Worm (Caenorhabditis elegans) whole organism, young adult: Measurements from ENCODE around the gene clec-162.

ENCODE experiments used
- C06A6.2 ChIP-seq: fragments of 200-800 bp; sonication (Bioruptor generic); conservative IDR thresholded peaks from 2 replicates; pipeline ENCODE4 v1.3.6; 2022; ENCODE audit warnings: missing genetic modification characterization, missing compliant biosample characterization
- F55B11.4 ChIP-seq: sonication (generic microtip); optimal IDR thresholded peaks from 2 replicates; lab custom pipeline; 2016; ENCODE audit warnings: missing compliant biosample characterization, missing genetic modification characterization, borderline replicate concordance; ENCODE audit not compliant: insufficient read depth
- K12H6.12 ChIP-seq: fragments of 200-800 bp; sonication (Bioruptor generic); optimal IDR thresholded peaks from 2 replicates; lab custom pipeline; 2018; ENCODE audit warnings: mild to moderate bottlenecking, missing genetic modification characterization, missing compliant biosample characterization
- Y95B8A.8 ChIP-seq: fragments of 200-800 bp; sonication (Bioruptor generic); IDR thresholded peaks from 2 replicates; pipeline ENCODE4 v1.3.6; 2022; ENCODE audit warnings: missing genetic modification reagents, missing genetic modification characterization, missing compliant biosample characterization
- ZK185.1 ChIP-seq: sonication (generic microtip); optimal IDR thresholded peaks from 2 replicates; lab custom pipeline; 2016; ENCODE audit warnings: mild to moderate bottlenecking, missing genetic modification characterization, missing compliant biosample characterization; ENCODE audit not compliant: poor library complexity, severe bottlenecking
- athp-1 ChIP-seq: sonication (generic microtip); optimal IDR thresholded peaks from 2 replicates; lab custom pipeline; 2017; ENCODE audit warnings: mild to moderate bottlenecking, missing genetic modification characterization, missing compliant biosample characterization
- attf-5 ChIP-seq: fragments of 200-800 bp; sonication (Bioruptor generic); optimal IDR thresholded peaks from 2 replicates; lab custom pipeline; 2018; ENCODE audit warnings: mild to moderate bottlenecking, missing genetic modification characterization, missing compliant biosample characterization
- attf-6 ChIP-seq: fragments of 200-800 bp; sonication (Bioruptor generic); IDR thresholded peaks from 2 replicates; pipeline ENCODE4 v1.3.6; 2022; ENCODE audit warnings: missing genetic modification reagents, missing genetic modification characterization, missing compliant biosample characterization
- cebp-1 ChIP-seq, 2 experiments: fragments of 200-800 bp in 1 of 2; sonication (Bioruptor generic) in 1 of 2; sonication (generic microtip) in 1 of 2; IDR thresholded peaks in 1 of 2; optimal IDR thresholded peaks in 1 of 2; 2 replicates each; pipeline versions ENCODE4 v1.3.6 to Lab custom; 2017 to 2022; ENCODE audit warnings: missing compliant biosample characterization in 2 of 2, missing genetic modification characterization in 2 of 2, mild to moderate bottlenecking in 1 of 2, missing genetic modification reagents in 1 of 2, moderate library complexity in 1 of 2
- ceh-27 ChIP-seq: fragments of 200-800 bp; sonication (Bioruptor generic); optimal IDR thresholded peaks from 2 replicates; lab custom pipeline; 2018; ENCODE audit warnings: mild to moderate bottlenecking, missing genetic modification characterization, moderate library complexity, missing compliant biosample characterization
- ceh-40 ChIP-seq: fragments of 200-800 bp; sonication (Bioruptor generic); IDR thresholded peaks from 2 replicates; pipeline ENCODE4 v1.3.6; 2022; ENCODE audit warnings: missing genetic modification characterization, missing compliant biosample characterization
- efl-1 ChIP-seq: fragments of 150-350 bp; optimal IDR thresholded peaks from 2 replicates; lab custom pipeline; 2014; ENCODE audit warnings: missing biosample characterization, missing genetic modification reagents, missing genetic modification characterization
- egl-18 ChIP-seq: fragments of 200-800 bp; sonication (Bioruptor generic); IDR thresholded peaks from 2 replicates; pipeline ENCODE4 v1.3.6; 2022; ENCODE audit warnings: missing genetic modification reagents, missing genetic modification characterization, missing compliant biosample characterization
- egl-44 ChIP-seq: fragments of 200-800 bp; sonication (Bioruptor generic); IDR thresholded peaks from 2 replicates; pipeline ENCODE4 v1.3.6; 2022; ENCODE audit warnings: missing genetic modification reagents, missing genetic modification characterization, missing compliant biosample characterization
- ekl-4 ChIP-seq: fragments of 200-800 bp; sonication (Bioruptor generic); IDR thresholded peaks from 2 replicates; pipeline ENCODE4 v1.3.6; 2022; ENCODE audit warnings: missing genetic modification reagents, missing genetic modification characterization, missing compliant biosample characterization
- hmg-1.2 ChIP-seq: fragments of 200-800 bp; sonication (Bioruptor generic); IDR thresholded peaks from 2 replicates; pipeline ENCODE4 v1.3.6; 2022; ENCODE audit warnings: missing genetic modification reagents, missing genetic modification characterization, missing compliant biosample characterization
- hmg-20 ChIP-seq: fragments of 200-800 bp; sonication (Bioruptor generic); IDR thresholded peaks from 2 replicates; pipeline ENCODE4 v1.3.6; 2022; ENCODE audit warnings: missing genetic modification reagents, missing genetic modification characterization, missing compliant biosample characterization
- lin-26 ChIP-seq: fragments of 200-800 bp; sonication (Bioruptor generic); IDR thresholded peaks from 2 replicates; pipeline ENCODE4 v1.3.6; 2022; ENCODE audit warnings: missing genetic modification reagents, missing genetic modification characterization, missing compliant biosample characterization
- madf-10 ChIP-seq: sonication (generic microtip); optimal IDR thresholded peaks from 2 replicates; lab custom pipeline; 2016; ENCODE audit warnings: mild to moderate bottlenecking, missing genetic modification characterization, missing compliant biosample characterization
- mes-4 ChIP-seq: sonication (generic microtip); optimal IDR thresholded peaks from 2 replicates; lab custom pipeline; 2016; ENCODE audit warnings: missing genotype, missing genetic modification characterization, missing compliant biosample characterization
- nfyb-1 ChIP-seq: fragments of 200-800 bp; sonication (Bioruptor generic); IDR thresholded peaks from 2 replicates; pipeline ENCODE4 v1.3.6; 2022; ENCODE audit warnings: missing genetic modification reagents, missing genetic modification characterization, missing compliant biosample characterization
- nhr-120 ChIP-seq: fragments of 200-800 bp; sonication (Bioruptor generic); IDR thresholded peaks from 2 replicates; pipeline ENCODE4 v1.3.6; 2022; ENCODE audit warnings: missing genetic modification characterization, missing compliant biosample characterization
- nhr-80 ChIP-seq: sonication (generic microtip); optimal IDR thresholded peaks from 2 replicates; lab custom pipeline; 2016; ENCODE audit warnings: missing genetic modification characterization, missing compliant biosample characterization
- rec-8 ChIP-seq, 2 experiments: sonication (generic microtip); optimal IDR thresholded peaks; 2 replicates each; lab custom pipeline; 2016; ENCODE audit warnings: mild to moderate bottlenecking in 2 of 2, missing genetic modification characterization in 2 of 2, missing genetic modification reagents in 2 of 2, missing genotype in 2 of 2, missing biosample characterization in 1 of 2, missing compliant biosample characterization in 1 of 2, moderate library complexity in 1 of 2
- snpc-4 ChIP-seq, 5 experiments: fragments of 150-350 bp in 1 of 5; sonication (generic microtip) in 4 of 5; optimal IDR thresholded peaks; 2 replicates each; lab custom pipeline; 2014 to 2018; ENCODE audit warnings: missing genetic modification characterization in 5 of 5, missing biosample characterization in 3 of 5, antibody characterized with exemption in 2 of 5, mild to moderate bottlenecking in 2 of 5, missing compliant biosample characterization in 2 of 5, missing genotype in 2 of 5, moderate library complexity in 2 of 5, missing genetic modification reagents in 1 of 5
- zfh-2 ChIP-seq: fragments of 200-800 bp; sonication (Bioruptor generic); conservative IDR thresholded peaks from 2 replicates; pipeline ENCODE4 v1.3.6; 2022; ENCODE audit warnings: missing genetic modification reagents, missing genetic modification characterization, missing compliant biosample characterization
- ztf-18 ChIP-seq: sonication (generic microtip); optimal IDR thresholded peaks from 2 replicates; lab custom pipeline; 2016; ENCODE audit warnings: missing genotype, mild to moderate bottlenecking, missing genetic modification characterization, missing compliant biosample characterization
- ztf-28 ChIP-seq: fragments of 200-800 bp; sonication (Bioruptor generic); IDR thresholded peaks from 2 replicates; pipeline ENCODE4 v1.3.6; 2022; ENCODE audit warnings: missing genetic modification reagents, missing genetic modification characterization, missing compliant biosample characterization
- ztf-6 ChIP-seq: fragments of 200-800 bp; sonication (Bioruptor generic); IDR thresholded peaks from 2 replicates; pipeline ENCODE4 v1.3.6; 2022; ENCODE audit warnings: missing genetic modification reagents, missing genetic modification characterization, missing compliant biosample characterization

The clec-162 gene

DNA sequence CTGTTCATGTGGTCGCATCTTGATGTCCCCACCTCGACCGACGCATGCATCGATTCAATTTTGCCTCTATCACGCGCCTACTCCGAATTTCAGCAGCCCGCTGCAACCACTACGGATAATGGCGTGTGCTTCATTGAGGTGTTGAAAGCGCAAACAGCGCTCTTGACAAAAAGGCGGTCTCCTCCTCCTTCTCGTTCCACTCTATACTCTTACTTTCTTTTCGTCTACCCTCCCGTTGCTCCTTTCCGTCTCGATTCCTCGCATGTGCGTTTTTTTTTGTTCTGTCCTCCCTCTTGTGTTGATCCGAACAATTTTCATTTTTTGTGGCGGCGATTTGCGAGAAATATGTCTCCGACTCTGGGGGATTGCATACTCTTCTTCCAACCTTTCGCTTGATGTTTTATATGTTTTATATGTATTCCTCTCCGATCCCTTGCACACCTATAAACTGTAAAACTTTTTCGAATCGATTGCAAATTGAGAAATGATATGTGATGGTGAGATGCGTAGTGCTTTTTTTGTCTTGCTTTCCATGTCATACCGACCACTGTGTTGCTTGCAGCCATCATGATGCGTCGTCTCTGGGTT, 22.3 kb downstream of the clec-162 start:
- TF ChIP-seq ZK185.1 (tag; lab: Kevin White, UChicago): peak; percentile 46
- peak; percentile 27; the same call in 1 of the 2 replicates for TF ChIP-seq hmg-1.2 (GFP tag; lab: Robert Waterston, UW)
- TF ChIP-seq madf-10: no peak
- peak; percentile 62 for TF ChIP-seq nhr-80 (tag; lab: Kevin White, UChicago)
- no peak for TF ChIP-seq cebp-1 (GFP tag; IDR thresholded peaks at IDR 0.05; lab: Robert Waterston, UW)
- peak; percentile 57 for TF ChIP-seq cebp-1 (tag; optimal IDR thresholded peaks at IDR 0.05; lab: Kevin White, UChicago)
- TF ChIP-seq ceh-27: peak; percentile 7
- peak; percentile 61 for TF ChIP-seq K12H6.12
- no peak for TF ChIP-seq attf-5 (GFP tag; lab: Kevin White, UChicago)
- TF ChIP-seq ztf-28 (GFP tag; lab: Robert Waterston, UW): no peak
- TF ChIP-seq lin-26 (GFP tag; lab: Robert Waterston, UW): 0 out of 2 replicates have a peak, but pooled peaks have one; percentile 38
- no peak for TF ChIP-seq egl-18 (GFP tag; lab: Robert Waterston, UW)
- no peak for TF ChIP-seq C06A6.2 (GFP tag; lab: Robert Waterston, UW)
- TF ChIP-seq zfh-2 (GFP tag; lab: Robert Waterston, UW): peak; percentile 84
- no peak for TF ChIP-seq snpc-4 (GFP tag; optimal IDR thresholded peaks at IDR 0.05; lab: Kevin White, UChicago)
- peak in 1 of 4 experiments; percentile 20 for TF ChIP-seq snpc-4 (tag; optimal IDR thresholded peaks at IDR 0.05; lab: Kevin White, UChicago)
- peak; percentile 5 for TF ChIP-seq ztf-18 (tag; lab: Kevin White, UChicago)
- TF ChIP-seq, all 124 proteins: peak for 10

DNA sequence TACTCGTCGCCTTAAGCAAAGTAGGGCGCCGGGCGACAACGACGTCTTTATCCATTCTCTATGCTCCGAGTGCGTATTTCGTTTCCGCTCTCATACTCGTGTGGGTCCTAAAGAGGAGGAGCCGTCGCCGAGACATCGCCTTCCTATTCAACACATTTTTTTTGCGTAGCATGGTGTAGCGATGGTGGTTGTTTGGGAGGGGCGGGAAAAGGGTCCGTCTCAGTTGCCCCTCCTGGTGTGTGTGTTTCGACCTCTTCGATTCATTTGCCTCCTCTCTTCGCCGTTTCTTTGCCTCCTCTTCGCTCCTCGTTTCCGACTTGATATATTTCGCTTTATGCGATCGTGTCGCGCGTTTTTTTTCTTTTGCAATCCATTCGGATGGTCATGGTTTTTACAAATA, 23.2 kb downstream of the clec-162 start:
- 0 out of 2 replicates have a peak, but pooled peaks have one; percentile 11 for TF ChIP-seq lin-26 (GFP tag; lab: Robert Waterston, UW)
- TF ChIP-seq nhr-120 (GFP tag; lab: Robert Waterston, UW): 0 out of 2 replicates have a peak, but pooled peaks have one; percentile 33
- TF ChIP-seq egl-44 (GFP tag; lab: Robert Waterston, UW): no peak
- 0 out of 2 replicates have a peak, but pooled peaks have one; percentile 24 for TF ChIP-seq hmg-20 (GFP tag; lab: Robert Waterston, UW)

DNA sequence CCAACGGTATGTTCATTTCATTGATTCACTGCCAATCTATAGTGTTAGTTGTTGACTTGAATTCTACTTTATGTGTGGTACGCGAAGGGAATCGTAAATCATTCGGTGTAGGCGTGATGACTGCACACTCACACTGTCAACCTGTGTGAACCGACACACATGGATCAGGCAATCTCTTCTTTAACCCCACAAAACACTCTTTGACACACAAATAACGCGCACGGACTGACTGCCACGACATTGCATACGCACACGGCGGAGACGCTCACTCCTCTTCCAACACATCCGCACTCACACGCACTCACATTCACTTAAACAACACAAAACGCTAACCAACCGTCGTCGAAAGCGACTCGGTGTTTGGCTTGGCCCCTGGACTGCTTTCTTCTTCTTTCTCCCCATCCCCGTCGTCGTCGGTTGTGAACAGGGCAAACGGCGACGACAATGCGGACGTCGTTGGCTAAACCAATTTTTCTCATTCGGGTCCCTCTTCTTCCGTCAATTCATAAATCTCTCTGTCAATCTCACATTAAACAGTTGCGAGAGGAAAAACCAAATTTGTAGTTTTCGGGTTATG, 24.8 kb downstream of the clec-162 start:
- TF ChIP-seq rec-8 (tag; optimal IDR thresholded peaks at IDR 0.05; lab: Kevin White, UChicago) (no peak), efl-1 (no peak), ceh-27 (peak; percentile 36), nfyb-1 (0 out of 2 replicates have a peak, but pooled peaks have one; percentile 12), Y95B8A.8 (GFP tag; lab: Robert Waterston, UW) (no peak), F55B11.4 (tag; lab: Kevin White, UChicago) (no peak), K12H6.12 (no peak), ztf-6 (GFP tag; lab: Robert Waterston, UW) (peak; percentile 45; the same call in 1 of the 2 replicates), ekl-4 (GFP tag; lab: Robert Waterston, UW) (0 out of 2 replicates have a peak, but pooled peaks have one; percentile 17), C06A6.2 (GFP tag; lab: Robert Waterston, UW) (no peak), ztf-18 (tag; lab: Kevin White, UChicago) (no peak), hmg-1.2 (GFP tag; lab: Robert Waterston, UW) (0 out of 2 replicates have a peak, but pooled peaks have one; percentile 22), attf-6 (no peak), zfh-2 (GFP tag; lab: Robert Waterston, UW) (peak; percentile 49; the same call in 1 of the 2 replicates), mes-4 (tag; lab: Kevin White, UChicago) (no peak), ztf-28 (GFP tag; lab: Robert Waterston, UW) (no peak), ceh-40 (GFP tag; lab: Robert Waterston, UW) (0 out of 2 replicates have a peak, but pooled peaks have one; percentile 18), athp-1 (tag; lab: Kevin White, UChicago) (no peak)
